Fruit fly (Drosophila melanogaster) whole organism, embryonic: ENCODE measurements around the gene CG12194.

Experiments
- CG11504 ChIP-seq: fragments of 200-800 bp; sonication (Bioruptor generic); optimal IDR thresholded peaks from 3 replicates; lab custom pipeline; 2019; ENCODE audit warnings: missing biosample characterization, mild to moderate bottlenecking, missing genetic modification characterization, moderate library complexity
- CG12219 ChIP-seq: fragments of 200-800 bp; sonication (Bioruptor generic); optimal IDR thresholded peaks from 3 replicates; lab custom pipeline; 2018; ENCODE audit warnings: missing biosample characterization, mild to moderate bottlenecking, missing genetic modification characterization
- CG12769 ChIP-seq: fragments of 200-800 bp; sonication (Bioruptor generic); optimal IDR thresholded peaks from 2 replicates; lab custom pipeline; 2019; ENCODE audit warnings: missing biosample characterization, mild to moderate bottlenecking, missing genetic modification characterization, moderate library complexity
- CG14441 ChIP-seq: fragments of 200-800 bp; sonication (Bioruptor generic); IDR thresholded peaks from 2 replicates; pipeline ENCODE4 v1.3.6; 2022; ENCODE audit warnings: missing biosample characterization, missing genetic modification characterization
- CG16779 ChIP-seq: fragments of 200-800 bp; sonication (Bioruptor generic); IDR thresholded peaks from 2 replicates; pipeline ENCODE4 v1.3.6; 2022; ENCODE audit warnings: missing biosample characterization, missing genetic modification characterization
- CG16815 ChIP-seq: fragments of 200-800 bp; sonication (Bioruptor generic); optimal IDR thresholded peaks from 3 replicates; lab custom pipeline; 2017; ENCODE audit warnings: missing biosample characterization, mild to moderate bottlenecking, missing genetic modification characterization
- CG17802 ChIP-seq: fragments of 200-800 bp; sonication (Bioruptor generic); optimal IDR thresholded peaks from 2 replicates; lab custom pipeline; 2018; ENCODE audit warnings: missing biosample characterization, mild to moderate bottlenecking, missing genetic modification characterization, moderate library complexity
- CG18262 ChIP-seq: fragments of 200-800 bp; optimal IDR thresholded peaks from 3 replicates; lab custom pipeline; 2019; ENCODE audit warnings: missing biosample characterization, mild to moderate bottlenecking, missing genetic modification characterization, moderate library complexity
- CG2129 ChIP-seq: fragments of 200-800 bp; sonication (Bioruptor generic); IDR thresholded peaks from 2 replicates; pipeline ENCODE4 v1.3.6; 2022; ENCODE audit warnings: missing biosample characterization, missing genetic modification characterization; ENCODE audit not compliant: partially characterized antibody
- CG30403 ChIP-seq: fragments of 200-800 bp; sonication (Bioruptor generic); optimal IDR thresholded peaks from 3 replicates; lab custom pipeline; 2016; ENCODE audit warnings: missing biosample characterization, missing genetic modification characterization
- CG31441 ChIP-seq: fragments of 200-800 bp; sonication (Bioruptor generic); IDR thresholded peaks from 2 replicates; pipeline ENCODE4 v1.3.6; 2022; ENCODE audit warnings: missing biosample characterization, missing genetic modification characterization
- CG34224 ChIP-seq: fragments of 200-800 bp; sonication (Bioruptor generic); IDR thresholded peaks from 3 replicates; pipeline ENCODE4 v1.3.6; 2022; ENCODE audit warnings: missing biosample characterization, missing genetic modification characterization; ENCODE audit not compliant: partially characterized antibody
- CG34422 ChIP-seq: fragments of 200-800 bp; sonication (Bioruptor generic); IDR thresholded peaks from 3 replicates; pipeline ENCODE4 v1.3.6; 2022; ENCODE audit warnings: missing biosample characterization, missing genetic modification characterization
- CG4424 ChIP-seq: fragments of 200-800 bp; sonication (Bioruptor generic); optimal IDR thresholded peaks from 3 replicates; lab custom pipeline; 2016; ENCODE audit warnings: missing biosample characterization, missing genetic modification characterization
- CG4707 ChIP-seq: fragments of 200-800 bp; sonication (Bioruptor generic); optimal IDR thresholded peaks from 2 replicates; lab custom pipeline; 2018; ENCODE audit warnings: missing biosample characterization, mild to moderate bottlenecking, missing genetic modification characterization, moderate library complexity
- CG4854 ChIP-seq: fragments of 200-800 bp; sonication (Bioruptor generic); optimal IDR thresholded peaks from 2 replicates; lab custom pipeline; 2016; ENCODE audit warnings: missing biosample characterization, missing genetic modification characterization, inconsistent platforms
- CG6654 ChIP-seq: fragments of 200-800 bp; sonication (Bioruptor generic); optimal IDR thresholded peaks from 2 replicates; lab custom pipeline; 2017; ENCODE audit warnings: missing biosample characterization, mild to moderate bottlenecking, missing genetic modification characterization
- CG6689 ChIP-seq: fragments of 200-800 bp; sonication (Bioruptor generic); IDR thresholded peaks from 2 replicates; pipeline ENCODE4 v1.3.6; 2022; ENCODE audit warnings: missing biosample characterization, missing genetic modification characterization
- CG8388 ChIP-seq: fragments of 200-800 bp; sonication (Bioruptor generic); optimal IDR thresholded peaks from 2 replicates; lab custom pipeline; 2019; ENCODE audit warnings: missing biosample characterization, mild to moderate bottlenecking, missing genetic modification characterization, moderate library complexity
- CG9932 ChIP-seq: fragments of 200-800 bp; sonication (Bioruptor generic); IDR thresholded peaks from 2 replicates; pipeline ENCODE4 v1.3.6; 2022; ENCODE audit warnings: missing biosample characterization, missing genetic modification characterization
- Ets97D ChIP-seq: fragments of 200-800 bp; sonication (Bioruptor generic); optimal IDR thresholded peaks from 3 replicates; lab custom pipeline; 2016; ENCODE audit warnings: missing biosample characterization, missing genetic modification characterization
- Hsf ChIP-seq: fragments of 200-800 bp; sonication (Bioruptor generic); optimal IDR thresholded peaks from 3 replicates; lab custom pipeline; 2016; ENCODE audit warnings: missing biosample characterization, missing genetic modification characterization
- Lpt ChIP-seq: fragments of >200 bp; optimal IDR thresholded peaks from 2 replicates; lab custom pipeline; 2018; ENCODE audit warnings: missing biosample characterization, missing genetic modification characterization
- Med ChIP-seq: fragments of 200-800 bp; sonication (Bioruptor generic); peaks from one replicate; lab custom pipeline; 2016; ENCODE audit warnings: missing biosample characterization, missing genetic modification characterization, mild to moderate bottlenecking, inconsistent platforms, moderate library complexity
- Mes4 ChIP-seq: fragments of 200-800 bp; sonication (Bioruptor generic); optimal IDR thresholded peaks from 2 replicates; lab custom pipeline; 2016; ENCODE audit warnings: missing biosample characterization, missing genetic modification characterization
- NC2α ChIP-seq: fragments of 200-800 bp; sonication (Bioruptor generic); optimal IDR thresholded peaks from 2 replicates; lab custom pipeline; 2016; ENCODE audit warnings: missing biosample characterization, missing genetic modification characterization
- NK7.1 ChIP-seq: fragments of 200-800 bp; sonication (Bioruptor generic); optimal IDR thresholded peaks from 3 replicates; lab custom pipeline; 2016; ENCODE audit warnings: missing biosample characterization, missing genetic modification characterization
- TFAM ChIP-seq: fragments of 200-800 bp; sonication (Bioruptor generic); optimal IDR thresholded peaks from 2 replicates; lab custom pipeline; 2017; ENCODE audit warnings: missing biosample characterization, missing genetic modification characterization, inconsistent platforms
- Taf1 ChIP-seq: fragments of 200-800 bp; sonication (Bioruptor generic); IDR thresholded peaks from 2 replicates; pipeline ENCODE4 v1.3.6; 2022; ENCODE audit warnings: missing biosample characterization, missing genetic modification characterization
- Xrp1 ChIP-seq: fragments of 200-800 bp; sonication (Bioruptor generic); IDR thresholded peaks from 2 replicates; pipeline ENCODE4 v1.3.6; 2022; ENCODE audit warnings: missing biosample characterization, missing genetic modification characterization
- ara ChIP-seq: fragments of 200-800 bp; sonication (Bioruptor generic); IDR thresholded peaks from 2 replicates; pipeline ENCODE4 v1.3.6; 2022; ENCODE audit warnings: missing biosample characterization, missing genetic modification characterization
- ato ChIP-seq: fragments of 200-800 bp; sonication (Bioruptor generic); IDR thresholded peaks from 2 replicates; pipeline ENCODE4 v1.3.6; 2022; ENCODE audit warnings: missing biosample characterization, missing genetic modification characterization; ENCODE audit not compliant: partially characterized antibody
- eve ChIP-seq, 2 experiments: fragments of >200 bp; optimal IDR thresholded peaks; 2 replicates each; lab custom pipeline; 2017; ENCODE audit warnings: missing biosample characterization in 2 of 2, missing genetic modification characterization in 2 of 2
- ftz-f1 ChIP-seq: fragments of 200-800 bp; sonication (Bioruptor generic); optimal IDR thresholded peaks from 2 replicates; lab custom pipeline; 2016; ENCODE audit warnings: missing biosample characterization, missing genetic modification characterization
- fu2 ChIP-seq: fragments of 200-800 bp; sonication (Bioruptor generic); optimal IDR thresholded peaks from 2 replicates; lab custom pipeline; 2016; ENCODE audit warnings: missing biosample characterization, missing genetic modification characterization
- gce ChIP-seq: fragments of 200-800 bp; sonication (Bioruptor generic); IDR thresholded peaks from 3 replicates; pipeline ENCODE4 v1.3.6; 2022; ENCODE audit warnings: missing biosample characterization, missing genetic modification characterization
- grau ChIP-seq: fragments of 200-800 bp; optimal IDR thresholded peaks from 3 replicates; lab custom pipeline; 2019; ENCODE audit warnings: missing biosample characterization, mild to moderate bottlenecking, missing genetic modification characterization, moderate library complexity
- lbe ChIP-seq: fragments of 200-800 bp; sonication (Bioruptor generic); optimal IDR thresholded peaks from 2 replicates; lab custom pipeline; 2016; ENCODE audit warnings: missing biosample characterization, mild to moderate bottlenecking, missing genetic modification characterization
- mld ChIP-seq: fragments of 200-800 bp; sonication (Bioruptor generic); IDR thresholded peaks from 3 replicates; pipeline ENCODE4 v1.3.6; 2022; ENCODE audit warnings: missing biosample characterization, missing genetic modification characterization; ENCODE audit not compliant: partially characterized antibody
- nmo ChIP-seq: fragments of 200-800 bp; sonication (Bioruptor generic); optimal IDR thresholded peaks from 2 replicates; lab custom pipeline; 2018; ENCODE audit warnings: missing biosample characterization, mild to moderate bottlenecking, missing genetic modification characterization, moderate library complexity
- oc ChIP-seq: fragments of 200-800 bp; sonication (Bioruptor generic); optimal IDR thresholded peaks from 2 replicates; lab custom pipeline; 2018; ENCODE audit warnings: missing biosample characterization, mild to moderate bottlenecking, missing genetic modification characterization, moderate library complexity
- odd ChIP-seq: fragments of 200-800 bp; sonication (Bioruptor generic); optimal IDR thresholded peaks from 2 replicates; lab custom pipeline; 2017; ENCODE audit warnings: missing biosample characterization, mild to moderate bottlenecking, missing genetic modification characterization
- pita ChIP-seq: fragments of 200-800 bp; sonication (Bioruptor generic); optimal IDR thresholded peaks from 2 replicates; lab custom pipeline; 2017; ENCODE audit warnings: missing biosample characterization, mild to moderate bottlenecking, missing genetic modification characterization
- schlank ChIP-seq: fragments of 200-800 bp; sonication (Bioruptor generic); optimal IDR thresholded peaks from 2 replicates; lab custom pipeline; 2018; ENCODE audit warnings: missing biosample characterization, mild to moderate bottlenecking, missing genetic modification characterization
- slbo ChIP-seq: fragments of 200-800 bp; sonication (Bioruptor generic); IDR thresholded peaks from 2 replicates; pipeline ENCODE4 v1.3.6; 2022; ENCODE audit warnings: missing biosample characterization, missing genetic modification characterization
- sna ChIP-seq: fragments of 200-800 bp; sonication (Bioruptor generic); IDR thresholded peaks from 2 replicates; pipeline ENCODE4 v1.3.6; 2022; ENCODE audit warnings: missing biosample characterization, missing genetic modification characterization; ENCODE audit not compliant: partially characterized antibody
- sob ChIP-seq: fragments of 200-800 bp; sonication (Bioruptor generic); IDR thresholded peaks from 2 replicates; pipeline ENCODE4 v1.3.6; 2022; ENCODE audit warnings: missing biosample characterization, missing genetic modification characterization
- tgo ChIP-seq: fragments of 200-800 bp; sonication (Bioruptor generic); IDR thresholded peaks from 3 replicates; pipeline ENCODE4 v1.3.6; 2022; ENCODE audit warnings: missing biosample characterization, missing genetic modification characterization
- ttk ChIP-seq: fragments of 200-800 bp; sonication (Bioruptor generic); IDR thresholded peaks from 2 replicates; pipeline ENCODE4 v2.1.2; 2022; ENCODE audit warnings: missing biosample characterization, missing genetic modification characterization
- zf30C ChIP-seq: fragments of 200-800 bp; sonication (Bioruptor generic); optimal IDR thresholded peaks from 3 replicates; lab custom pipeline; 2018; ENCODE audit warnings: missing biosample characterization, mild to moderate bottlenecking, missing genetic modification characterization

The CG12194 gene

DNA sequence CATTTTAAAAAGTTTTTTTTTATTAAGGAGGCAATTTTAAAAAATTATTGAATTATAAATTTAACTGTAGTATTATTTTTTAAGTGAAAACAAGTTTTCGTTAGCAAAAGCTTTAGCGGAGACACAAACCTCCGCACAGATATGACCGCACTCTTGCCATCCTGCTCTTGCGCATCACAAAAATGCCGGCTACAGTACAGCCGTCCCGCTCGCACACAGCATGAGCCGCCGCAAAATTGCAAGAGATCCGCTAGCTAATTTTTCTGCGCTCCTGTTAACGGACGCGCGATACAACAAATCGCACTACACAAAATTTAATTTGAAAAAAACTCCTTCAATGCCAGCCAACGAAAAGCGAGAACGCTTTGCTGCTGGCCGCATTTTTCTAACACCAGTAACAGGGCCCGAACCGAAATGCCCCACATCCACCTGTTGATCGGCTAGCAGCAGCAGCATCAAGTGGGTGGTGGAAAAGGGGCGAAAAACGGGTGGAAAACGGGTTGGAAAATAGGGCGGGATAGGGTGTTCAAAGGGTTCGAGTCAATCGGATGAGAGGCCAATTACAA is 28.0 kb upstream of the CG12194 start (continued):
- TF ChIP-seq CG6689 (GFP tag; lab: Robert Waterston, UW) (peak; percentile 14; the same call in 1 of the 2 replicates), nmo (GFP tag; lab: Kevin White, UChicago) (peak; percentile 69), Taf1 (GFP tag; lab: Robert Waterston, UW) (no peak), sna (GFP tag; lab: Robert Waterston, UW) (0 out of 2 replicates have a peak, but pooled peaks have one; percentile 53), zf30C (GFP tag; lab: Kevin White, UChicago) (peak; percentile 99), Xrp1 (peak; percentile 48), eve (GFP tag; optimal IDR thresholded peaks at IDR 0.05; lab: Kevin White, UChicago) (no peak), odd (GFP tag; lab: Kevin White, UChicago) (no peak), NK7.1 (GFP tag; lab: Kevin White, UChicago) (no peak), CG4707 (GFP tag; lab: Kevin White, UChicago) (peak; percentile 20), CG4424 (GFP tag; lab: Kevin White, UChicago) (peak; percentile 42), ftz-f1 (GFP tag; lab: Kevin White, UChicago) (peak; percentile 91), ato (GFP tag; lab: Robert Waterston, UW) (peak; percentile 73), CG31441 (GFP tag; lab: Robert Waterston, UW) (peak; percentile 57), CG12219 (GFP tag; lab: Kevin White, UChicago) (no peak), TFAM (GFP tag; lab: Kevin White, UChicago) (no peak), CG2129 (no peak), slbo (GFP tag; lab: Robert Waterston, UW) (peak; percentile 62), CG6654 (no peak), Med (GFP tag; lab: Kevin White, UChicago) (peak; percentile 90), Lpt (GFP tag; lab: Kevin White, UChicago) (no peak), CG30403 (GFP tag; lab: Kevin White, UChicago) (peak; percentile 52), ttk (GFP tag; lab: Robert Waterston, UW) (no peak), fu2 (GFP tag; lab: Kevin White, UChicago) (no peak), CG16815 (GFP tag; lab: Kevin White, UChicago) (no peak), grau (tag; lab: Kevin White, UChicago) (peak; percentile 57), schlank (tag; lab: Kevin White, UChicago) (no peak), CG18262 (peak; percentile 34), Ets97D (GFP tag; lab: Kevin White, UChicago) (peak; percentile 39), CG34422 (GFP tag; lab: Robert Waterston, UW) (peak; percentile 98), CG12769 (tag; lab: Kevin White, UChicago) (peak; percentile 46), CG17802 (tag; lab: Kevin White, UChicago) (peak; percentile 15), CG9932 (GFP tag; lab: Robert Waterston, UW) (peak; percentile 56; the same call in 1 of the 2 replicates), CG4854 (GFP tag; lab: Kevin White, UChicago) (peak; percentile 32), ara (GFP tag; lab: Robert Waterston, UW) (peak; percentile 36; the same call in 1 of the 2 replicates), oc (tag; lab: Kevin White, UChicago) (peak; percentile 47), mld (GFP tag; lab: Robert Waterston, UW) (peak; percentile 51; the same call in 1 of the 3 replicates), tgo (GFP tag; lab: Robert Waterston, UW) (peak; percentile 28; the same call in 1 of the 3 replicates), sob (peak; percentile 68), CG16779 (GFP tag; lab: Robert Waterston, UW) (no peak), CG8388 (GFP tag; lab: Kevin White, UChicago) (peak; percentile 40), gce (GFP tag; lab: Robert Waterston, UW) (no peak), CG11504 (peak; percentile 75), NC2α (GFP tag; lab: Kevin White, UChicago) (no peak), pita (GFP tag; lab: Kevin White, UChicago) (peak; percentile 61), CG34224 (GFP tag; lab: Robert Waterston, UW) (peak; percentile 40), CG14441 (GFP tag; lab: Robert Waterston, UW) (no peak), Mes4 (GFP tag; lab: Kevin White, UChicago) (no peak), lbe (peak; percentile 17), Hsf (GFP tag; lab: Kevin White, UChicago) (peak; percentile 42)
